Worm (Caenorhabditis elegans): Measurements from ENCODE around the gene srb-19.

DNA sequence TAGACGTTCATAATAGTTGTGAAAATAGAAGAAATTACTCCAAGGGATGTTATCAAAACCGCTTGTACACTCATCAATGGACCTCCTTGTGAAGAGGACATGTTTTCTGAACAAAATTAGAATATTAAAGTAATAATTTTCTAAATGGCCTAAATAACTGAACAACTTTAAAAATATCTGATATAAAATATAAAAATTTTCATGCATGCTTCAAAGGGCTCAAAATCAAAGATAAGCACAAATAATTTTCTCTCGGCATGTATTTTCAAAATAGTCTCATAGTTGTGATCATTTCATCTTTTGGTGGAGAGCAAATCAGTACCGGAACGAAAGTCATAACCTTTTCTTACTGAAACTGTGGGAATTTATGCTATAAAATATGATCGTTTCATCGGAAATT is 35.0 kb downstream of the srb-19 start, which contains the start of gene srbc-8:
- TF ChIP-seq unc-62 (GFP tag; optimal IDR thresholded peaks at IDR 0.05): no peak
- TF ChIP-seq snpc-4 (tag; optimal IDR thresholded peaks at IDR 0.05): no peak
- TF ChIP-seq ZK546.5 (tag; optimal IDR thresholded peaks at IDR 0.05): no peak
- TF ChIP-seq jun-1 (tag; optimal IDR thresholded peaks at IDR 0.05): no peak
- no peak for TF ChIP-seq fkh-10 (GFP tag; optimal IDR thresholded peaks at IDR 0.05)
- TF ChIP-seq egl-27 (tag; optimal IDR thresholded peaks at IDR 0.05): no peak
- TF ChIP-seq ceh-9 (tag; optimal IDR thresholded peaks at IDR 0.05): no peak
